Worm (Caenorhabditis elegans): ENCODE results near the gene T10D4.1.

DNA sequence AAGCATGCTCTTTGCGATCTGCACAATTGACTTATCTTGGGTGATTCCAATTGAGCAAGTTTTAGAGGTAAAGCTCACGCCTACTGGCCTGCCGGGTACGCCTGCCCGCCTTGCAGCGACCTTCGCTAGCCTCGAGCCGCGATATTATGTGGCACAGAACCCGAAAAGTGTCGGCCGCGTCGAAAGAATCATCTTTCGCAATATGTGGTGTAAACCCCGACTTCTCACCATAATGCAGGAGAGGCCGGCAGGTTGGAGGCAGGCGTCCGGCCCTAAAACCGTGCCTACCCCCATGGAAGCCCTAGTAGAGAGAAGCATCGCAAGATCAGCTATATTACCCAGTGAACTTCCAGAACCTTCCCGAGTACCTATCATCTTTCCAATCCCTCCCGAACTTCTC lies 35.9 kb downstream of the T10D4.1 start:
- TF ChIP-seq aly-2 (tag; optimal IDR thresholded peaks at IDR 0.05): no peak
- no peak for TF ChIP-seq gmeb-1 (tag; optimal IDR thresholded peaks at IDR 0.05)
- TF ChIP-seq blmp-1 (tag; optimal IDR thresholded peaks at IDR 0.05; ENCODE audit: insufficient read depth): no peak
- TF ChIP-seq nhr-77 (tag; optimal IDR thresholded peaks at IDR 0.05): no peak
